Fruit fly (Drosophila melanogaster) whole organism, adult: ENCODE results near the gene CG17562.

Experiments
- CG11617 ChIP-seq: fragments of 200-800 bp; sonication (Bioruptor generic); optimal IDR thresholded peaks from 2 replicates; lab custom pipeline; 2017; ENCODE audit warnings: mild to moderate bottlenecking, missing biosample characterization, missing genetic modification reagents, missing genetic modification characterization
- CG12768 ChIP-seq: fragments of 200-800 bp; sonication (Bioruptor generic); optimal IDR thresholded peaks from 2 replicates; lab custom pipeline; 2017; ENCODE audit warnings: missing biosample characterization, missing genetic modification characterization, mild to moderate bottlenecking, moderate library complexity, missing genetic modification reagents
- CG14711 ChIP-seq: fragments of 200-800 bp; sonication (Bioruptor generic); optimal IDR thresholded peaks from 2 replicates; lab custom pipeline; 2018; ENCODE audit warnings: missing biosample characterization, mild to moderate bottlenecking, missing genetic modification characterization, moderate library complexity
- CG1620 ChIP-seq: fragments of 200-800 bp; sonication (Bioruptor generic); optimal IDR thresholded peaks from 2 replicates; lab custom pipeline; 2016; ENCODE audit warnings: missing biosample characterization, missing genetic modification characterization
- CG33017 ChIP-seq: fragments of 200-800 bp; sonication (Bioruptor generic); optimal IDR thresholded peaks from 2 replicates; lab custom pipeline; 2018; ENCODE audit warnings: missing biosample characterization, mild to moderate bottlenecking, missing genetic modification characterization, moderate library complexity
- CG5204 ChIP-seq: fragments of 200-800 bp; sonication (Bioruptor generic); optimal IDR thresholded peaks from 2 replicates; lab custom pipeline; 2016; ENCODE audit warnings: missing biosample characterization, missing genetic modification characterization
- CG7045 ChIP-seq: fragments of 200-800 bp; sonication (Bioruptor generic); optimal IDR thresholded peaks from 2 replicates; lab custom pipeline; 2017; ENCODE audit warnings: missing biosample characterization, mild to moderate bottlenecking, missing genetic modification characterization
- CG7101 ChIP-seq: fragments of 200-800 bp; sonication (Bioruptor generic); optimal IDR thresholded peaks from 2 replicates; lab custom pipeline; 2018; ENCODE audit warnings: missing biosample characterization, mild to moderate bottlenecking, missing genetic modification characterization, moderate library complexity
- Clk ChIP-seq: fragments of 200-800 bp; sonication (Bioruptor generic); optimal IDR thresholded peaks from 2 replicates; lab custom pipeline; 2017; ENCODE audit warnings: missing biosample characterization, missing genetic modification characterization
- Crg-1 ChIP-seq: fragments of 200-800 bp; sonication (Bioruptor generic); optimal IDR thresholded peaks from 2 replicates; lab custom pipeline; 2016; ENCODE audit warnings: missing biosample characterization, missing genetic modification characterization
- Hr96 ChIP-seq: fragments of 200-800 bp; sonication (Bioruptor generic); optimal IDR thresholded peaks from 2 replicates; lab custom pipeline; 2016; ENCODE audit warnings: missing biosample characterization, missing genetic modification characterization
- Mnt ChIP-seq: fragments of 200-800 bp; sonication (Bioruptor generic); optimal IDR thresholded peaks from 2 replicates; lab custom pipeline; 2016; ENCODE audit warnings: missing biosample characterization, mild to moderate bottlenecking, missing genetic modification characterization
- bab1 ChIP-seq: fragments of 200-800 bp; sonication (Bioruptor generic); optimal IDR thresholded peaks from 3 replicates; lab custom pipeline; 2019; ENCODE audit warnings: missing biosample characterization, mild to moderate bottlenecking, missing genetic modification characterization, moderate library complexity
- cic ChIP-seq: fragments of 200-800 bp; sonication (Bioruptor generic); optimal IDR thresholded peaks from 2 replicates; lab custom pipeline; 2017; ENCODE audit warnings: missing biosample characterization, mild to moderate bottlenecking, missing genetic modification characterization, moderate library complexity
- cnc ChIP-seq, 2 experiments: fragments of >200 bp; optimal IDR thresholded peaks; 2 replicates each; lab custom pipeline; 2017
- kay ChIP-seq: fragments of 200-800 bp; sonication (Bioruptor generic); peaks from one replicate; lab custom pipeline; 2016; ENCODE audit warnings: missing biosample characterization, missing genetic modification characterization, borderline replicate concordance
- ovo ChIP-seq: fragments of 200-800 bp; sonication (Bioruptor generic); optimal IDR thresholded peaks from 2 replicates; lab custom pipeline; 2016; ENCODE audit warnings: missing biosample characterization, missing genetic modification characterization
- pad ChIP-seq: fragments of 200-800 bp; sonication (Bioruptor generic); optimal IDR thresholded peaks from 3 replicates; lab custom pipeline; 2017; ENCODE audit warnings: missing biosample characterization, missing genetic modification characterization, mild to moderate bottlenecking, moderate library complexity, missing genetic modification reagents
- tj ChIP-seq: fragments of 200-800 bp; sonication (Bioruptor generic); optimal IDR thresholded peaks from 3 replicates; lab custom pipeline; 2017; ENCODE audit warnings: missing biosample characterization, mild to moderate bottlenecking, missing genetic modification characterization, moderate library complexity
- toe ChIP-seq: fragments of 200-800 bp; sonication (Bioruptor generic); optimal IDR thresholded peaks from 2 replicates; lab custom pipeline; 2016; ENCODE audit warnings: missing biosample characterization, missing genetic modification characterization

The CG17562 gene

DNA sequence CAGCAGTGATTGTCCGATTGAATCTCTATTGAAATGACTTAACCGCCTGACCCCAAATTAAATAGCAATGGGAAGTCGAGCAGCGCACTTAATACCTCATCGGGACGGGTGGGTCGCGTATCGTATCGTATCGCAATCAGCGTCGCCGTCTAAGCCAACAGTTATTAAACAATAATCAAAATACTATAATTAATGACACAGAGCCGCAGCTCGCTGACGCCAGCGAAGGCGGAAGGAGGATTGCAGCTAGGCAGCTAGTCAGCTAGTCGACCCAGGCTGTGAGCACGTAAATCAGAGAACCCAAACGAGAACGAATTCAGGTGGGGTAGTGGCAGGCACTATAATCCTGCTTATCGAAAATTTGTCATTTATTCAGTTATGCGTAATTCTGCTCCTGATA is 6.2 kb upstream of the CG17562 start, which contains the start of gene NPF:
TSS of gene NPF (plus strand) at position 301 of the 400 bp plus-strand sequence.
- TF ChIP-seq Mnt (GFP tag; lab: Kevin White, UChicago) (no peak), cic (no peak), Clk (no peak), CG5204 (no peak), pad (no peak), tj (GFP tag; lab: Kevin White, UChicago) (no peak), ovo (GFP tag; lab: Kevin White, UChicago) (no peak), bab1 (GFP tag; lab: Kevin White, UChicago) (no peak), Hr96 (GFP tag; lab: Kevin White, UChicago) (no peak), cnc (optimal IDR thresholded peaks at IDR 0.05; lab: Kevin White, UChicago) (no peak), CG33017 (tag; lab: Kevin White, UChicago) (no peak), CG11617 (GFP tag; lab: Kevin White, UChicago) (no peak), kay (no peak), CG7101 (tag; lab: Kevin White, UChicago) (no peak), Crg-1 (GFP tag; lab: Kevin White, UChicago) (no peak), CG14711 (tag; lab: Kevin White, UChicago) (no peak), CG7045 (no peak), CG12768 (GFP tag; lab: Kevin White, UChicago) (no peak), toe (GFP tag; lab: Kevin White, UChicago) (no peak), CG1620 (GFP tag; lab: Kevin White, UChicago) (no peak)

DNA sequence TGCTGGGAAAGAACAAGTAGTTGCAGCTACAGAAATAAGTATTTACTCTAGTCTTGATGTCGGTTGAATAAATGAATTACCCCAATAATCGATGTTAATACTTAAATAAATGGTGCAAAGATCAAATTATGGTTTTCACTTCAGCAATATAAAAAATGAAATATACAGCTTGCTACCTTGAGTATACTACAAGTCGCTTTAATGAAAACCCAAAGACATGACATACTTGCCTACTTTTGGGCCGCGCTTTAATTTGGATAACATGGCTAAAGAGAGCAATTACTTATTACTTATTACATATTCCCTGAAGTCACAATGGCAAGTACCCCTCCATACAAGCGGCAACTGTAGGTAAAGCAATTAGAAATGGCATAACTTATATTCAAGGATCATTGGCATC is 3.9 kb upstream of the CG17562 start:
- TF ChIP-seq pad = peak; percentile 75
- TF ChIP-seq bab1 (GFP tag; lab: Kevin White, UChicago) = no peak

DNA sequence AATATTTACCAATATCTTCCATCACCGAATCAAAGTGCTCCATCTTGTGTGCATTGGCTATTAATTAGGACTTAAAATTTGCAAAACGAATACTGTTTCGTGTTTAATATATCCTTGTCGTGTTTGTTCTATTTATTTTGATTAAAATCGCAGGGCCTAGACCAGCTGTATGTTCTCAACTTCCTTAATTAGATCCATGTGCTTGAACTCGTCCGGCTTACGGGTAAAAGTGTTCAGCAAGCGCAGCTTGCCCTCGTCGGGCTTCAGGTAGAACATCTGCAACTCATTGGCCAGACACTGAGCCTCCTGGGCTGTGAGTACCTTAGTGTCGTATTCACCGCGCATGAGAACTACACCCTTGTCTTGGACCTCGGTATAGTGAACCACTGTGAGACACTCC is 1.8 kb upstream of the CG17562 start, which contains the start of gene CG12783:
TSS of gene CG12783 (minus strand) at position 101 of the 400 bp plus-strand sequence.
- TF ChIP-seq CG12768 (GFP tag; lab: Kevin White, UChicago) = no peak
- no peak for TF ChIP-seq CG5204
- TF ChIP-seq Crg-1 (GFP tag; lab: Kevin White, UChicago) = no peak
- no peak for TF ChIP-seq CG11617 (GFP tag; lab: Kevin White, UChicago)
- TF ChIP-seq Clk = no peak
- no peak for TF ChIP-seq cic

DNA sequence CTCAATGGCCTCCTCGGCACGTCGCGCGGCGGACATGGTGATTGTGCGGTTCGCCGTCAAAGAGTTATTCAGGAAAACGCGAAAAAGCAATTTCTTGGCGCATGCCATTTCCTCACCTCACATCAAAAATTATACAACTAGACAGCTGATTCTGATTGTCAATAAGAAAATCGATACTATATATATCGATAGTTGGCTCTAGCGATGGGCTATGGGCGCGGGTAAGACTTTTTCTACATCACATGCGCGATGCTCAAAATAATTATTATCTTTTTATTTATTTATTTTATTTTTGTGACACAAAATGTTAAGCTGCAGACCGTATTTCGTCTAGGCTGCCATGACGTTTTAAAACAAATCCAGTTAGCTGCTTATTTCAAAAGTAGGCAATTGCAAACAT is 868 bp upstream of the CG17562 start, which contains the start of gene CG10340:
TSS of gene CG10340 (minus strand) at position 151 of the 400 bp plus-strand sequence.
- TF ChIP-seq cnc (optimal IDR thresholded peaks at IDR 0.05; lab: Kevin White, UChicago) = no peak
- no peak for TF ChIP-seq CG1620 (GFP tag; lab: Kevin White, UChicago)
- TF ChIP-seq bab1 (GFP tag; lab: Kevin White, UChicago) = peak; percentile 11
- no peak for TF ChIP-seq tj (GFP tag; lab: Kevin White, UChicago)
- peak; percentile 4 for TF ChIP-seq Hr96 (GFP tag; lab: Kevin White, UChicago)
- TF ChIP-seq kay = peak; percentile 43
- TF ChIP-seq Mnt (GFP tag; lab: Kevin White, UChicago) = peak; percentile 32
- no peak for TF ChIP-seq cic

DNA sequence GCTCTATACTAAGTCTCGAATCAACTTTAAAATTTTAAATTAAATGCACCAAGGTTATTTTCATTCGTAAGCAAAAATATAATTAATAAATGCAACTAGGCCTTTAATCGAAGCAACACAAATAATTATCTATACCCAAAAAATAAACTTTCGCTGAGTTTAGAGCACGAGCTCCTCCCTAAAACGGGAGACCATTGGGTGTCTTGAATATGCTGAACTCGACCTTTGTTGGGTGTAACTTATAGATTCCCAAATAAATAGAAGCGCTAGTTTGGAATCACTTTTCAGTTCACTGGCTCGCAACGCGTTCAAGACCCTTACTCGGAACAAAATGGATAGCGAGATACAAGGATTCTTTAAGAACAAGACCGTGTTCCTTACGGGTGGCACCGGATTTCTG is 2.5 kb downstream of the CG17562 start, which contains the start of gene CG17560:
TSS of gene CG17560 (plus strand) at position 301 of the 400 bp plus-strand sequence.
- TF ChIP-seq CG7101 (tag; lab: Kevin White, UChicago) = peak; percentile 22
- TF ChIP-seq CG33017 (tag; lab: Kevin White, UChicago) = peak; percentile 21
- TF ChIP-seq Clk = no peak
- TF ChIP-seq Mnt (GFP tag; lab: Kevin White, UChicago) = no peak
- TF ChIP-seq Hr96 (GFP tag; lab: Kevin White, UChicago) = no peak
- peak; percentile 26 for TF ChIP-seq CG5204

DNA sequence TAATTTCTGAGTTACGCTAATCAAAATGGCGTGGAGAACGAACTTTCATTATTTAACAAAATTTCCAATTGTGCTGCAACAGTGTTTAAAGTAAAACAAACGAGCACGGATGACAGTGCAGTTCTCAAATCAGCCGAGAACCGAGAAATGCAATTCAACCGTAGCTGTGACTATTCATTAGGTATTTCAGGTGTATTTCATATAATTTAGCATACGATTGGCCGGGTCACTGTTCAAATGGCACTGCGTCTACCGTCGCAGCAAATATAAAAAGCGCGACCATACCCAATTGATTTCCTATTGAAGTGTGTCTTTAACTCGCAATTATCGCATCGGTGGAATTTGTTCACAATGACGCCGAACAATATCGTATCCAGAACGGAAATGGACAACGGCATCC is 5.4 kb downstream of the CG17562 start, which contains the start of gene CG14893:
TSS of gene CG14893 (plus strand) at position 301 of the 400 bp plus-strand sequence.
- peak in 1 of 2 experiments; percentile 61 for TF ChIP-seq cnc (optimal IDR thresholded peaks at IDR 0.05; lab: Kevin White, UChicago)
- TF ChIP-seq ovo (GFP tag; lab: Kevin White, UChicago) = no peak
- TF ChIP-seq CG33017 (tag; lab: Kevin White, UChicago) = no peak
- TF ChIP-seq kay = peak; percentile 39

DNA sequence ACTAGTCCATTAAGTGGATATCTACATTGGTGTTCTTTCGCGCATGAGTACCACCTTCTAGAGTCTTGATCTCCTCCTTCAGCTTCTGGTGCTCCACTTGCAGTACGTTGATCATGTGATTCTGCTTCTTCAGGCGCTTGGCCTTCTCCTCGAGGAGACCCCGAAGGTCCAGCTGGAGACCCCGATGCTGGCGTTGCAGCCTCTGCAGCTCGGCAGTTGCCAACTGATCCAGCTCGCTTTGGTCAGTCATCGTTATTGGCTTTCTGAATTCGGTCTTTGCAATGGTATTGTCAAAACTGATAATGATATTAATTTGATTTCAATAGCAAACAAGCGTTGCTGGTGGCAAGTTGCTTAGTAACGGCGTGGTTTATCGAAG is 9.3 kb downstream of the CG17562 start, which contains the start of gene Ccdc114:
TSS of gene Ccdc114 (minus strand) at position 347 of the 379 bp plus-strand sequence.
- TF ChIP-seq bab1 (GFP tag; lab: Kevin White, UChicago) (no peak), toe (GFP tag; lab: Kevin White, UChicago) (no peak), Hr96 (GFP tag; lab: Kevin White, UChicago) (no peak), ovo (GFP tag; lab: Kevin White, UChicago) (no peak), CG1620 (GFP tag; lab: Kevin White, UChicago) (no peak), CG7045 (no peak), CG14711 (tag; lab: Kevin White, UChicago) (no peak), CG5204 (no peak), Clk (no peak), Crg-1 (GFP tag; lab: Kevin White, UChicago) (no peak), pad (no peak)
